Worm (Caenorhabditis elegans): ENCODE data around the gene F33C8.2.

F33C8.2 gene

ce11 chrX:14753514-14754076 lies 32.4 kb downstream of the F33C8.2 start, which contains the start of gene sucl-1 (continued):
- TF ChIP-seq hif-1 (tag; optimal IDR thresholded peaks at IDR 0.05) (peak in 1 of 2 experiments; percentile 85), zip-2 (tag; optimal IDR thresholded peaks at IDR 0.05) (no peak), zag-1 (tag; optimal IDR thresholded peaks at IDR 0.05) (no peak), dmd-8 (GFP tag; IDR thresholded peaks at IDR 0.05) (no peak), lir-3 (tag; optimal IDR thresholded peaks at IDR 0.05) (peak; percentile 17), vab-7 (GFP tag; IDR thresholded peaks at IDR 0.05) (peak; percentile 35; the same call in 1 of the 2 replicates), F49E8.2 (tag; optimal IDR thresholded peaks at IDR 0.05; ENCODE audit: borderline replicate concordance) (no peak), ZK546.5 (tag; optimal IDR thresholded peaks at IDR 0.05) (no peak), snpc-4 (tag; optimal IDR thresholded peaks at IDR 0.05) (no peak), ceh-32 (tag; optimal IDR thresholded peaks at IDR 0.05; ENCODE audit: poor library complexity) (peak; percentile 7), duxl-1 (tag; optimal IDR thresholded peaks at IDR 0.05; ENCODE audit: poor library complexity) (peak; percentile 67), F26F4.8 (GFP tag; conservative IDR thresholded peaks at IDR 0.05) (no peak), ceh-44 (GFP tag; IDR thresholded peaks at IDR 0.05) (no peak), nhr-6 (tag; optimal IDR thresholded peaks at IDR 0.05) (peak; percentile 95), attf-4 (tag; optimal IDR thresholded peaks at IDR 0.05) (no peak), hmg-1.1 (GFP tag; IDR thresholded peaks at IDR 0.05) (peak; percentile 91), dmd-6 (GFP tag; IDR thresholded peaks at IDR 0.05) (peak; percentile 87), lin-1 (GFP tag; IDR thresholded peaks at IDR 0.05) (peak; percentile 83), tra-1 (GFP tag; IDR thresholded peaks at IDR 0.05) (peak; percentile 84), ctbp-1 (GFP tag; IDR thresholded peaks at IDR 0.05) (peak; percentile 80), T26A8.4 (GFP tag; IDR thresholded peaks at IDR 0.05) (peak; percentile 69; the same call in 1 of the 2 replicates), T20F7.1 (GFP tag; optimal IDR thresholded peaks at IDR 0.05) (peak; percentile 79), ceh-82 (tag; optimal IDR thresholded peaks at IDR 0.05) (no peak), fos-1 (tag; optimal IDR thresholded peaks at IDR 0.05) (no peak), lim-7 (GFP tag; IDR thresholded peaks at IDR 0.05) (0 out of 2 replicates have a peak, but pooled peaks have one; percentile 46), nhr-25 (tag; optimal IDR thresholded peaks at IDR 0.05; ENCODE audit: borderline replicate concordance, insufficient read depth) (peak; percentile 85), rbr-2 (tag; optimal IDR thresholded peaks at IDR 0.05) (peak; percentile 91), pqm-1 (tag; optimal IDR thresholded peaks at IDR 0.05) (peak; percentile 67), nhr-48 (tag; optimal IDR thresholded peaks at IDR 0.05) (peak; percentile 74), hlh-11 (tag; optimal IDR thresholded peaks at IDR 0.05) (peak; percentile 94), skn-1 (tag; optimal IDR thresholded peaks at IDR 0.05) (no peak)

ce11 chrX:14755847-14756246 lies 34.6 kb downstream of the F33C8.2 start:
- TF ChIP-seq pqm-1 (tag; optimal IDR thresholded peaks at IDR 0.05), result peak; percentile 28
- no peak for TF ChIP-seq spr-1 (tag; optimal IDR thresholded peaks at IDR 0.05)
- TF ChIP-seq F37D6.2 (tag; optimal IDR thresholded peaks at IDR 0.05), result no peak
- peak; percentile 15 for TF ChIP-seq dve-1 (tag; optimal IDR thresholded peaks at IDR 0.05; ENCODE audit: insufficient read depth)
- no peak for TF ChIP-seq Y105C5A.15 (GFP tag; IDR thresholded peaks at IDR 0.05)
- peak; percentile 19; the same call in 1 of the 2 replicates for TF ChIP-seq dmd-6 (GFP tag; IDR thresholded peaks at IDR 0.05)

- TF ChIP-seq set-16 (GFP tag; IDR thresholded peaks at IDR 0.05), result peak; percentile 69
- no peak for TF ChIP-seq nhr-48 (tag; optimal IDR thresholded peaks at IDR 0.05)
- no peak for TF ChIP-seq lin-15B (tag; optimal IDR thresholded peaks at IDR 0.05)
- TF ChIP-seq nhr-11 (tag; optimal IDR thresholded peaks at IDR 0.05), result no peak
- peak; percentile 35; the same call in 1 of the 2 replicates for TF ChIP-seq hmg-1.1 (GFP tag; IDR thresholded peaks at IDR 0.05)
- no peak for TF ChIP-seq madf-5 (GFP tag; IDR thresholded peaks at IDR 0.05)
- no peak for TF ChIP-seq daf-12 (tag; optimal IDR thresholded peaks at IDR 0.05)
- no peak for TF ChIP-seq dpl-1 (GFP tag; optimal IDR thresholded peaks at IDR 0.05)
- no peak for TF ChIP-seq R02D3.7 (tag; optimal IDR thresholded peaks at IDR 0.05)
- TF ChIP-seq mep-1 (tag; optimal IDR thresholded peaks at IDR 0.05), result no peak
- no peak for TF ChIP-seq jun-1 (tag; optimal IDR thresholded peaks at IDR 0.05)
- TF ChIP-seq lsy-2 (tag; optimal IDR thresholded peaks at IDR 0.05), result no peak
- TF ChIP-seq madf-9 (GFP tag; conservative IDR thresholded peaks at IDR 0.05), result no peak
- no peak for TF ChIP-seq gei-8 (GFP tag; optimal IDR thresholded peaks at IDR 0.05)
- no peak for TF ChIP-seq unc-62 (GFP tag; optimal IDR thresholded peaks at IDR 0.05 in 1 of 2)
- TF ChIP-seq unc-62 (tag; optimal IDR thresholded peaks at IDR 0.05), result no peak
- TF ChIP-seq mdt-29 (GFP tag; IDR thresholded peaks at IDR 0.05), result no peak
Observed at ce11 chrX:14756606-14757005, 35.4 kb downstream of the F33C8.2 start.
